Worm (Caenorhabditis elegans) whole organism, early embryonic: ENCODE results near the gene fbxb-65.

Experiments used
- B0310.2 ChIP-seq: sonication (generic microtip); optimal IDR thresholded peaks from 2 replicates; lab custom pipeline; 2016; ENCODE audit warnings: mild to moderate bottlenecking, missing genetic modification characterization, missing compliant biosample characterization
- F13C5.2 ChIP-seq: sonication (generic microtip); optimal IDR thresholded peaks from 2 replicates; lab custom pipeline; 2017; ENCODE audit warnings: mild to moderate bottlenecking, missing genetic modification characterization, inconsistent platforms, missing compliant biosample characterization
- aly-1 ChIP-seq: sonication (generic microtip); optimal IDR thresholded peaks from 2 replicates; lab custom pipeline; 2016; ENCODE audit warnings: missing genetic modification characterization, missing compliant biosample characterization
- ama-1 ChIP-seq: fragments of 150-350 bp; optimal IDR thresholded peaks from 2 replicates; lab custom pipeline; 2014
- ceh-13 ChIP-seq: fragments of 200-800 bp; sonication (Bioruptor generic); optimal IDR thresholded peaks from 2 replicates; lab custom pipeline; 2018; ENCODE audit warnings: mild to moderate bottlenecking, missing genetic modification characterization, missing compliant biosample characterization
- ceh-36 ChIP-seq: sonication (generic microtip); optimal IDR thresholded peaks from 2 replicates; lab custom pipeline; 2016; ENCODE audit warnings: missing genetic modification characterization, inconsistent platforms, missing compliant biosample characterization
- ets-7 ChIP-seq: sonication (generic microtip); optimal IDR thresholded peaks from 2 replicates; lab custom pipeline; 2016; ENCODE audit warnings: missing genotype, missing genetic modification characterization, missing compliant biosample characterization
- flt-1 ChIP-seq: fragments of 200-800 bp; sonication (Bioruptor generic); IDR thresholded peaks from 2 replicates; pipeline ENCODE4 v1.3.6; 2022; ENCODE audit warnings: missing genetic modification characterization, missing compliant biosample characterization
- hmbx-1 ChIP-seq: sonication (generic microtip); optimal IDR thresholded peaks from 2 replicates; lab custom pipeline; 2016; ENCODE audit warnings: mild to moderate bottlenecking, missing genetic modification characterization, missing compliant biosample characterization
- hmg-4 ChIP-seq: fragments of 200-800 bp; sonication (Bioruptor generic); optimal IDR thresholded peaks from 2 replicates; lab custom pipeline; 2018; ENCODE audit warnings: mild to moderate bottlenecking, missing genetic modification characterization, missing compliant biosample characterization
- hnd-1 ChIP-seq: sonication (generic microtip); optimal IDR thresholded peaks from 2 replicates; lab custom pipeline; 2016; ENCODE audit warnings: missing genetic modification characterization, missing compliant biosample characterization
- pes-1 ChIP-seq: fragments of 200-800 bp; sonication (Bioruptor generic); IDR thresholded peaks from 2 replicates; pipeline ENCODE4 v1.3.6; 2022; ENCODE audit warnings: missing genetic modification reagents, missing genetic modification characterization, missing compliant biosample characterization
- scrt-1 ChIP-seq: fragments of 200-800 bp; sonication (Bioruptor generic); IDR thresholded peaks from 2 replicates; pipeline ENCODE4 v1.3.6; 2022; ENCODE audit warnings: missing genetic modification characterization, missing compliant biosample characterization
- sea-1 ChIP-seq: fragments of 200-800 bp; sonication (Bioruptor generic); conservative IDR thresholded peaks from 2 replicates; pipeline ENCODE4 v1.3.6; 2022; ENCODE audit warnings: missing genetic modification characterization, missing compliant biosample characterization
- tbx-11 ChIP-seq: fragments of 200-800 bp; sonication (Bioruptor generic); IDR thresholded peaks from 2 replicates; pipeline ENCODE4 v1.3.6; 2022; ENCODE audit warnings: missing genetic modification characterization, missing compliant biosample characterization
- tbx-37 ChIP-seq: fragments of 200-800 bp; sonication (Bioruptor generic); conservative IDR thresholded peaks from 2 replicates; pipeline ENCODE4 v1.3.6; 2022; ENCODE audit warnings: missing genetic modification reagents, missing genetic modification characterization, missing compliant biosample characterization
- tra-4 ChIP-seq: sonication (generic microtip); optimal IDR thresholded peaks from 2 replicates; lab custom pipeline; 2017; ENCODE audit warnings: missing genetic modification characterization, missing compliant biosample characterization

The fbxb-65 gene

ce11 chrV:19329263-19329662 is at the start of gene fbxb-65:
Gene fbxb-65 (plus strand): TSS chrV:19329563.
- TF ChIP-seq tbx-37 (GFP tag; lab: Robert Waterston, UW) (no peak), aly-1 (tag; lab: Kevin White, UChicago) (no peak), ceh-13 (GFP tag; lab: Kevin White, UChicago) (no peak), ets-7 (tag; lab: Kevin White, UChicago) (no peak), F13C5.2 (tag; lab: Kevin White, UChicago) (no peak), hmg-4 (no peak), ama-1 (no peak), flt-1 (GFP tag; lab: Robert Waterston, UW) (no peak), tbx-11 (GFP tag; lab: Robert Waterston, UW) (no peak), scrt-1 (GFP tag; lab: Robert Waterston, UW) (no peak), pes-1 (GFP tag; lab: Robert Waterston, UW) (no peak), tra-4 (tag; lab: Kevin White, UChicago) (no peak), B0310.2 (no peak), hnd-1 (no peak), hmbx-1 (tag; lab: Kevin White, UChicago) (no peak), sea-1 (GFP tag; lab: Robert Waterston, UW) (no peak), ceh-36 (tag; lab: Kevin White, UChicago) (no peak)

- TF ChIP-seq ama-1 (no peak), ceh-13 (GFP tag; lab: Kevin White, UChicago) (no peak), F13C5.2 (tag; lab: Kevin White, UChicago) (no peak), pes-1 (GFP tag; lab: Robert Waterston, UW) (no peak), ets-7 (tag; lab: Kevin White, UChicago) (no peak), sea-1 (GFP tag; lab: Robert Waterston, UW) (no peak), ceh-36 (tag; lab: Kevin White, UChicago) (no peak), aly-1 (tag; lab: Kevin White, UChicago) (no peak), hmbx-1 (tag; lab: Kevin White, UChicago) (no peak), tbx-11 (GFP tag; lab: Robert Waterston, UW) (no peak)
Observed at ce11 chrV:19279888-19280287, 49.5 kb upstream of the fbxb-65 start, which contains the start of gene F21D9.8. Gene F21D9.8 (minus strand): TSS chrV:19279988.

ce11 chrV:19282314-19282713 is 47.0 kb upstream of the fbxb-65 start, which contains the start of gene fbxb-117:
Gene fbxb-117 (plus strand): TSS chrV:19282614.
- TF ChIP-seq tbx-37 (GFP tag; lab: Robert Waterston, UW) (no peak), F13C5.2 (tag; lab: Kevin White, UChicago) (no peak), hmg-4 (no peak), ceh-13 (GFP tag; lab: Kevin White, UChicago) (no peak), B0310.2 (no peak), aly-1 (tag; lab: Kevin White, UChicago) (no peak), flt-1 (GFP tag; lab: Robert Waterston, UW) (no peak), hnd-1 (no peak), tbx-11 (GFP tag; lab: Robert Waterston, UW) (no peak), tra-4 (tag; lab: Kevin White, UChicago) (no peak)

- TF ChIP-seq ets-7 (tag; lab: Kevin White, UChicago) (no peak), tbx-37 (GFP tag; lab: Robert Waterston, UW) (no peak), hmg-4 (no peak), aly-1 (tag; lab: Kevin White, UChicago) (no peak), flt-1 (GFP tag; lab: Robert Waterston, UW) (no peak), tra-4 (tag; lab: Kevin White, UChicago) (no peak)
Observed at ce11 chrV:19285921-19286320, 43.4 kb upstream of the fbxb-65 start.

- TF ChIP-seq ceh-36 (tag; lab: Kevin White, UChicago) (no peak), aly-1 (tag; lab: Kevin White, UChicago) (no peak), hmg-4 (no peak), sea-1 (GFP tag; lab: Robert Waterston, UW) (no peak), tbx-37 (GFP tag; lab: Robert Waterston, UW) (no peak), tra-4 (tag; lab: Kevin White, UChicago) (no peak), ceh-13 (GFP tag; lab: Kevin White, UChicago) (no peak), ets-7 (tag; lab: Kevin White, UChicago) (no peak), ama-1 (no peak), B0310.2 (no peak)
Observed at ce11 chrV:19288073-19288805, 41.1 kb upstream of the fbxb-65 start, which contains the start of the genes F55C9.3 and fbxb-57. Gene F55C9.3 (minus strand): TSS chrV:19288173. Gene fbxb-57 (plus strand): TSS chrV:19288755.

- no peak for TF ChIP-seq hmg-4
- TF ChIP-seq hnd-1, result no peak
- no peak for TF ChIP-seq ceh-13 (GFP tag; lab: Kevin White, UChicago)
- no peak for TF ChIP-seq flt-1 (GFP tag; lab: Robert Waterston, UW)
- TF ChIP-seq pes-1 (GFP tag; lab: Robert Waterston, UW), result no peak
- no peak for TF ChIP-seq ets-7 (tag; lab: Kevin White, UChicago)
- TF ChIP-seq hmbx-1 (tag; lab: Kevin White, UChicago), result no peak
- no peak for TF ChIP-seq scrt-1 (GFP tag; lab: Robert Waterston, UW)
- no peak for TF ChIP-seq sea-1 (GFP tag; lab: Robert Waterston, UW)
- no peak for TF ChIP-seq tra-4 (tag; lab: Kevin White, UChicago)
Observed at ce11 chrV:19293025-19293424, 36.3 kb upstream of the fbxb-65 start, which contains the start of gene F55C9.5. Gene F55C9.5 (minus strand): TSS chrV:19293125.

- TF ChIP-seq aly-1 (tag; lab: Kevin White, UChicago), result no peak
- TF ChIP-seq scrt-1 (GFP tag; lab: Robert Waterston, UW), result no peak
- TF ChIP-seq hmbx-1 (tag; lab: Kevin White, UChicago), result no peak
- TF ChIP-seq ets-7 (tag; lab: Kevin White, UChicago), result no peak
- TF ChIP-seq tbx-11 (GFP tag; lab: Robert Waterston, UW), result no peak
- TF ChIP-seq tbx-37 (GFP tag; lab: Robert Waterston, UW), result no peak
- TF ChIP-seq ceh-13 (GFP tag; lab: Kevin White, UChicago), result no peak
- no peak for TF ChIP-seq tra-4 (tag; lab: Kevin White, UChicago)
- no peak for TF ChIP-seq hmg-4
- no peak for TF ChIP-seq ama-1
- no peak for TF ChIP-seq sea-1 (GFP tag; lab: Robert Waterston, UW)
- no peak for TF ChIP-seq hnd-1
- no peak for TF ChIP-seq ceh-36 (tag; lab: Kevin White, UChicago)
- no peak for TF ChIP-seq F13C5.2 (tag; lab: Kevin White, UChicago)
Observed at ce11 chrV:19296723-19297122, 32.6 kb upstream of the fbxb-65 start, which contains the start of gene F55C9.6. Gene F55C9.6 (minus strand): TSS chrV:19296823.
